Worm (Caenorhabditis elegans) whole organism, late embryonic: ENCODE data around the gene C08E8.3.
A peak's percentile ranks its signal among the peaks of the same experiment; 100 is the strongest.

Experiments
- C38D4.7 ChIP-seq: fragments of 200-800 bp; sonication (Bioruptor generic); optimal IDR thresholded peaks from 2 replicates; lab custom pipeline; 2018; ENCODE audit warnings: mild to moderate bottlenecking, missing genetic modification characterization, moderate library complexity, missing compliant biosample characterization
- F13H6.1 ChIP-seq: sonication (generic microtip); optimal IDR thresholded peaks from 2 replicates; lab custom pipeline; 2016; ENCODE audit warnings: missing genetic modification characterization, missing compliant biosample characterization
- Y22D7AL.16 ChIP-seq: sonication (generic microtip); optimal IDR thresholded peaks from 2 replicates; lab custom pipeline; 2016; ENCODE audit warnings: missing genetic modification characterization, missing compliant biosample characterization
- ahr-1 ChIP-seq: sonication (generic microtip); optimal IDR thresholded peaks from 2 replicates; lab custom pipeline; 2016; ENCODE audit warnings: missing genetic modification characterization, missing compliant biosample characterization
- ama-1 ChIP-seq: fragments of 150-350 bp; optimal IDR thresholded peaks from 2 replicates; lab custom pipeline; 2014
- ceh-18 ChIP-seq: sonication (generic microtip); optimal IDR thresholded peaks from 2 replicates; lab custom pipeline; 2016; ENCODE audit warnings: missing genetic modification characterization, missing compliant biosample characterization
- ceh-19 ChIP-seq: fragments of 200-800 bp; sonication (Bioruptor generic); optimal IDR thresholded peaks from 2 replicates; lab custom pipeline; 2018; ENCODE audit warnings: mild to moderate bottlenecking, missing genetic modification characterization, missing compliant biosample characterization
- ceh-2 ChIP-seq: sonication (generic microtip); optimal IDR thresholded peaks from 2 replicates; lab custom pipeline; 2016; ENCODE audit warnings: missing genotype, missing genetic modification characterization, missing compliant biosample characterization
- ceh-22 ChIP-seq: sonication (generic microtip); optimal IDR thresholded peaks from 2 replicates; lab custom pipeline; 2017; ENCODE audit warnings: missing biosample characterization, missing genetic modification characterization
- ceh-24 ChIP-seq: sonication (generic microtip); optimal IDR thresholded peaks from 2 replicates; lab custom pipeline; 2016; ENCODE audit warnings: mild to moderate bottlenecking, missing genetic modification characterization, missing compliant biosample characterization
- ceh-30 ChIP-seq: fragments of 150-350 bp; optimal IDR thresholded peaks from 2 replicates; lab custom pipeline; 2014; ENCODE audit warnings: missing biosample characterization, missing genetic modification characterization
- ceh-48 ChIP-seq: sonication (generic microtip); optimal IDR thresholded peaks from 2 replicates; lab custom pipeline; 2016; ENCODE audit warnings: missing genetic modification characterization, inconsistent platforms, missing compliant biosample characterization
- ceh-9 ChIP-seq: sonication (generic microtip); optimal IDR thresholded peaks from 2 replicates; lab custom pipeline; 2016; ENCODE audit warnings: mild to moderate bottlenecking, missing genetic modification characterization, inconsistent platforms, missing compliant biosample characterization
- che-1 ChIP-seq: sonication (generic microtip); optimal IDR thresholded peaks from 2 replicates; lab custom pipeline; 2016; ENCODE audit warnings: mild to moderate bottlenecking, missing genetic modification characterization, missing compliant biosample characterization
- elt-2 ChIP-seq: sonication (generic microtip); optimal IDR thresholded peaks from 2 replicates; lab custom pipeline; 2016; ENCODE audit warnings: missing genetic modification reagents, missing genetic modification characterization, missing compliant biosample characterization
- elt-4 ChIP-seq: sonication (generic microtip); optimal IDR thresholded peaks from 2 replicates; lab custom pipeline; 2016; ENCODE audit warnings: missing genetic modification characterization, missing compliant biosample characterization
- fax-1 ChIP-seq: sonication (generic microtip); optimal IDR thresholded peaks from 2 replicates; lab custom pipeline; 2016; ENCODE audit warnings: missing genotype, missing genetic modification characterization, missing compliant biosample characterization
- fkh-10 ChIP-seq: fragments of 150-350 bp; optimal IDR thresholded peaks from 2 replicates; lab custom pipeline; 2014; ENCODE audit warnings: missing biosample characterization, missing genetic modification reagents, missing genetic modification characterization
- gmeb-2 ChIP-seq: sonication (generic microtip); optimal IDR thresholded peaks from 2 replicates; lab custom pipeline; 2016; ENCODE audit warnings: missing genetic modification characterization, inconsistent platforms, missing compliant biosample characterization
- hlh-13 ChIP-seq: fragments of 200-800 bp; sonication (Bioruptor generic); optimal IDR thresholded peaks from 2 replicates; lab custom pipeline; 2018; ENCODE audit warnings: mild to moderate bottlenecking, missing genetic modification characterization, missing compliant biosample characterization
- hlh-15 ChIP-seq: sonication (generic microtip); optimal IDR thresholded peaks from 2 replicates; lab custom pipeline; 2016; ENCODE audit warnings: missing genetic modification characterization, missing compliant biosample characterization
- hlh-30 ChIP-seq: sonication (generic microtip); optimal IDR thresholded peaks from 2 replicates; lab custom pipeline; 2017; ENCODE audit warnings: antibody characterized with exemption, missing genetic modification characterization, missing compliant biosample characterization; ENCODE audit not compliant: insufficient read depth
- hlh-6 ChIP-seq: sonication (generic microtip); optimal IDR thresholded peaks from 2 replicates; lab custom pipeline; 2016; ENCODE audit warnings: missing genotype, missing genetic modification characterization, missing compliant biosample characterization
- hlh-8 ChIP-seq: sonication (generic microtip); optimal IDR thresholded peaks from 2 replicates; lab custom pipeline; 2016; ENCODE audit warnings: missing genotype, missing genetic modification characterization, missing compliant biosample characterization
- lim-6 ChIP-seq: sonication (generic microtip); optimal IDR thresholded peaks from 2 replicates; lab custom pipeline; 2016; ENCODE audit warnings: missing genetic modification characterization, missing compliant biosample characterization
- madf-2 ChIP-seq: sonication (generic microtip); optimal IDR thresholded peaks from 2 replicates; lab custom pipeline; 2017; ENCODE audit warnings: missing genetic modification characterization, missing compliant biosample characterization
- mec-3 ChIP-seq: sonication (generic microtip); optimal IDR thresholded peaks from 2 replicates; lab custom pipeline; 2016; ENCODE audit warnings: borderline replicate concordance, missing genetic modification characterization, missing compliant biosample characterization
- nfya-1 ChIP-seq: sonication (generic microtip); optimal IDR thresholded peaks from 2 replicates; lab custom pipeline; 2017; ENCODE audit warnings: missing genetic modification characterization, mild to moderate bottlenecking, missing compliant biosample characterization, antibody characterized with exemption, moderate library complexity
- nhr-232 ChIP-seq: sonication (generic microtip); optimal IDR thresholded peaks from 2 replicates; lab custom pipeline; 2016; ENCODE audit warnings: missing genetic modification characterization, missing compliant biosample characterization
- npax-4 ChIP-seq: sonication (generic microtip); optimal IDR thresholded peaks from 2 replicates; lab custom pipeline; 2016; ENCODE audit warnings: missing genetic modification characterization, missing compliant biosample characterization
- pag-3 ChIP-seq: sonication (generic microtip); optimal IDR thresholded peaks from 2 replicates; lab custom pipeline; 2016; ENCODE audit warnings: missing compliant biosample characterization, missing genetic modification characterization, borderline replicate concordance
- pat-9 ChIP-seq: fragments of 200-800 bp; sonication (Bioruptor generic); optimal IDR thresholded peaks from 2 replicates; lab custom pipeline; 2018; ENCODE audit warnings: mild to moderate bottlenecking, missing genetic modification characterization, moderate library complexity, missing compliant biosample characterization
- pax-1 ChIP-seq: fragments of 150-350 bp; optimal IDR thresholded peaks from 2 replicates; lab custom pipeline; 2014; ENCODE audit warnings: missing biosample characterization, missing genetic modification characterization
- pha-2 ChIP-seq: sonication (generic microtip); optimal IDR thresholded peaks from 2 replicates; lab custom pipeline; 2017; ENCODE audit warnings: mild to moderate bottlenecking, missing genetic modification characterization, missing compliant biosample characterization
- pqm-1 ChIP-seq: sonication (generic microtip); optimal IDR thresholded peaks from 2 replicates; lab custom pipeline; 2016; ENCODE audit warnings: missing genetic modification characterization, missing compliant biosample characterization
- pros-1 ChIP-seq: fragments of 150-350 bp; optimal IDR thresholded peaks from 2 replicates; lab custom pipeline; 2014; ENCODE audit warnings: missing biosample characterization, missing genetic modification reagents, missing genetic modification characterization
- ref-2 ChIP-seq: sonication (generic microtip); optimal IDR thresholded peaks from 2 replicates; lab custom pipeline; 2016; ENCODE audit warnings: missing genetic modification characterization, missing compliant biosample characterization
- sox-4 ChIP-seq: sonication (generic microtip); optimal IDR thresholded peaks from 2 replicates; lab custom pipeline; 2017; ENCODE audit warnings: mild to moderate bottlenecking, missing genetic modification characterization, inconsistent platforms, missing compliant biosample characterization
- syd-9 ChIP-seq: sonication (generic microtip); optimal IDR thresholded peaks from 2 replicates; lab custom pipeline; 2016; ENCODE audit warnings: mild to moderate bottlenecking, missing genetic modification characterization, moderate library complexity, missing compliant biosample characterization
- tbx-7 ChIP-seq: sonication (generic microtip); optimal IDR thresholded peaks from 2 replicates; lab custom pipeline; 2016; ENCODE audit warnings: missing genotype, missing genetic modification characterization, missing compliant biosample characterization
- ttx-3 ChIP-seq: sonication (generic microtip); optimal IDR thresholded peaks from 2 replicates; lab custom pipeline; 2016; ENCODE audit warnings: missing genetic modification reagents, missing genetic modification characterization, missing compliant biosample characterization
- unc-3 ChIP-seq, 2 experiments: fragments of 200-800 bp in 1 of 2; sonication (Bioruptor generic) in 1 of 2; sonication (generic microtip) in 1 of 2; conservative IDR thresholded peaks in 1 of 2; optimal IDR thresholded peaks in 1 of 2; 2 replicates each; pipeline versions ENCODE4 v1.3.6 to Lab custom; 2016 to 2022; ENCODE audit warnings: missing compliant biosample characterization in 2 of 2, missing genetic modification characterization in 2 of 2, missing genetic modification reagents in 1 of 2
- unc-42 ChIP-seq: sonication (generic microtip); optimal IDR thresholded peaks from 2 replicates; lab custom pipeline; 2016; ENCODE audit warnings: missing genotype, missing genetic modification characterization, missing compliant biosample characterization
- ztf-16 ChIP-seq: sonication (generic microtip); optimal IDR thresholded peaks from 2 replicates; lab custom pipeline; 2017; ENCODE audit warnings: missing genetic modification characterization, missing compliant biosample characterization

C08E8.3 gene

DNA sequence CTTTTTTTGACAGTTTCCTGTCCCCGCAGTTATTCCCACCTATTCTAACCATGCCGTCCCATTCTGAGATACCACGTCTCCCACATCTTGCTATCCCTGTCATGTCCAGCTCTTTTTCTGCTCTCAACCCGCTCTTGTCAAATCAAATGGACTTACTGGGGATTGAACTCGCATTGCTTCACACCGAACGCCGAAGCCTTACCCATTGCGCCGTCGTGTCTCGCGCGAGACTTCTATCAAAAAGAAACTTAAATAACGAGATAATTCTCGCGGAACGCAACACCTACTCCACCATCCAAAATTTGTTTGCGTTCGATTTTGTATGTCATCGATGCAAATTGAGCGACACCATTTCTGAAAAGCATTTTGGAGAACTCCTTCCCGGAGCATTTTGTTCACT, 5.7 kb upstream of the C08E8.3 start:
- TF ChIP-seq ttx-3 (no peak), ref-2 (tag; lab: Kevin White, UChicago) (no peak), pqm-1 (tag; lab: Kevin White, UChicago) (no peak), gmeb-2 (no peak), che-1 (tag; lab: Kevin White, UChicago) (no peak), npax-4 (tag; lab: Kevin White, UChicago) (no peak), hlh-6 (tag; lab: Kevin White, UChicago) (no peak), nfya-1 (no peak), elt-4 (tag; lab: Kevin White, UChicago) (no peak), pag-3 (tag; lab: Kevin White, UChicago) (no peak), F13H6.1 (tag; lab: Kevin White, UChicago) (no peak), lim-6 (no peak), ahr-1 (tag; lab: Kevin White, UChicago) (no peak), pros-1 (no peak), ceh-48 (tag; lab: Kevin White, UChicago) (no peak), unc-3 (GFP tag; conservative IDR thresholded peaks at IDR 0.05; lab: Robert Waterston, UW) (no peak), unc-3 (tag; optimal IDR thresholded peaks at IDR 0.05; lab: Kevin White, UChicago) (no peak), ceh-24 (tag; lab: Kevin White, UChicago) (no peak), ama-1 (no peak), madf-2 (tag; lab: Kevin White, UChicago) (no peak), syd-9 (tag; lab: Kevin White, UChicago) (no peak)

DNA sequence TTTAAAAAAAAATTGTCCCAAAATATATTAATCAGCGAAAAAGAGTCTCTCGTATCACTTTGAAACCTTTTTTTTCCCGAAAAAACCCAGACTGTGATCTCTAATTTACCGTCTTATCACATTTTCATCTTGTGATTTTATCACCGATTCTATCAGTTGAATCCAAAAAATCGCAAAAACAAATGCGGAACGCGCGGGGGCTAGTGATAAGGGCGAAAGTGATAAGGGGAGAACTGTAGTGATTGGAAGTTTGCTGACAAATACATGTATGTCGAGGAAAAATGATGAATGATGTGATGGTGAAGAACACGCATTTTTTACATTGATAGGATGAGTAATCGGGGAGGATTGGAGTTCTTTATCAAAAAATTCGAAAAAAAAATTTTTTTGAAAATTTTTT, 3.8 kb upstream of the C08E8.3 start:
- TF ChIP-seq hlh-15 (no peak), Y22D7AL.16 (tag; lab: Kevin White, UChicago) (no peak), hlh-13 (GFP tag; lab: Kevin White, UChicago) (no peak), C38D4.7 (GFP tag; lab: Kevin White, UChicago) (no peak), mec-3 (tag; lab: Kevin White, UChicago) (no peak), elt-2 (peak; percentile 99)

DNA sequence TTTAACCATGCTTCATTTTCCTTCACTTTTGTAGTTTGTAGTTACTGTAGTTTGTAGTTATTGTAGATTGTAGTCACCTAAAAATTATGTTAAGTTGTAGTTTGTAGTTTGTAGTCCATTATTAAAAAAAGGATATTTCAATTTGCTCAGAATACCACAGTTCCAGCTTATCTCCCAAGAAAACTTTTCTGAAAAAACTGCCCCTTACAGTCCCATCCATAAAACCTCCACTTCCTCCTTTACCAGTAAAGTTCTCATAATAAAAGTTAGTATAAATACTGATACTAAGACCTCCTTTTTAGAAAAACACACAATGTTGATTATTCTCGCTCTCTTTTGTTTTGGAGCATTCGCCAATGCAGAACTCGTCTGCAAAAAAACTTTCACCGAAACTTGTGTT, 792 bp downstream of the C08E8.3 start, which contains the start of gene C08E8.11:
Gene C08E8.11 (plus strand): TSS at position 301 of the 400 bp plus-strand sequence.
- no peak for TF ChIP-seq ceh-30 (tag; lab: Kevin White, UChicago)
- no peak for TF ChIP-seq ceh-18 (tag; lab: Kevin White, UChicago)
- TF ChIP-seq unc-42 (tag; lab: Kevin White, UChicago), result no peak

DNA sequence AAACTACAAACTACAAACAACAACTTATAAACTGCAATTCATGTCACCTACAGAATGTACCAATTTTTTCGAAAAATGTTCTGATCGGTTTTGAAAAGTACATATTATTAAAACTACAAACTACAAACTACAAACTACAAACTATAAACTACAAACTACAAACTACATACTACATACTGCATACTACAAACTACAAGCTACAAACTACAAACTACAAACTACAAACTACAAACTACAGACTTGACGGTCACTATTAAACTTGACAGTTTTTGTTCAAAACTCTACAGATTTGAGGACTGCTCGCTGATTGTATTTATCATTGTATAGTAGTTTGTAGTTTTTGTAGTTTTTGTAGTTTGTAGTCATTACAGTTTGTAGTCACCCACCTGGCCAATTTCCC, 4.4 kb downstream of the C08E8.3 start:
- TF ChIP-seq hlh-13 (GFP tag; lab: Kevin White, UChicago) (no peak), C38D4.7 (GFP tag; lab: Kevin White, UChicago) (no peak), nhr-232 (tag; lab: Kevin White, UChicago) (no peak), hlh-8 (tag; lab: Kevin White, UChicago) (no peak), ceh-30 (tag; lab: Kevin White, UChicago) (peak; percentile 28), pha-2 (tag; lab: Kevin White, UChicago) (no peak), fkh-10 (GFP tag; lab: Kevin White, UChicago) (no peak)

DNA sequence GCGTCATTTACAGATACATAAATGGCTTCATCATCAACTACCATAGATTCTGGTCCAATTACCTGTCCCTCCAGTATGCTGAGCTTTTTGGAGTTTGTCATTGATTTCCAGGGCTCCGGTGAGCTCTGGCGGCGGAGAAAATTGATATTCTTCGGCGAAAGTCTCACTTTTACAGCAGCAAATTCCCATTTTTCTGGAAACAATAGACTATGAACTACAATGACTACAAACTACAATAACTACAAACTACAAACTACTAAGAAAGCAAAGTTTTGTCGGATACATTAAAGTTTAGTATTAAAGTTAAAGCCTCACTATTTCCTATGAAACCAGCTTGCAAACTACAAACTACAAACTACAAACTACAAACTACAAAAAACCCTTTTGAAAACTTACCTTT, 5.8 kb downstream of the C08E8.3 start, which contains the start of gene C08E8.2:
Gene C08E8.2 (minus strand): TSS at position 101 of the 400 bp plus-strand sequence.
- no peak for TF ChIP-seq ceh-2 (tag; lab: Kevin White, UChicago)
- TF ChIP-seq ahr-1 (tag; lab: Kevin White, UChicago), result no peak
- TF ChIP-seq C38D4.7 (GFP tag; lab: Kevin White, UChicago), result no peak
- TF ChIP-seq hlh-30 (tag; lab: Kevin White, UChicago), result no peak
- TF ChIP-seq ceh-22 (tag; lab: Kevin White, UChicago), result no peak
- no peak for TF ChIP-seq ceh-18 (tag; lab: Kevin White, UChicago)
- no peak for TF ChIP-seq pat-9
- TF ChIP-seq fkh-10 (GFP tag; lab: Kevin White, UChicago), result no peak
- no peak for TF ChIP-seq sox-4 (tag; lab: Kevin White, UChicago)
- no peak for TF ChIP-seq ceh-9 (tag; lab: Kevin White, UChicago)
- TF ChIP-seq tbx-7 (tag; lab: Kevin White, UChicago), result no peak
- no peak for TF ChIP-seq unc-3 (GFP tag; conservative IDR thresholded peaks at IDR 0.05; lab: Robert Waterston, UW)
- no peak for TF ChIP-seq unc-3 (tag; optimal IDR thresholded peaks at IDR 0.05; lab: Kevin White, UChicago)
- no peak for TF ChIP-seq che-1 (tag; lab: Kevin White, UChicago)
- TF ChIP-seq ceh-30 (tag; lab: Kevin White, UChicago), result no peak
- TF ChIP-seq ztf-16 (tag; lab: Kevin White, UChicago), result no peak
- no peak for TF ChIP-seq ceh-19
- no peak for TF ChIP-seq nhr-232 (tag; lab: Kevin White, UChicago)
- TF ChIP-seq fax-1 (tag; lab: Kevin White, UChicago), result no peak
- TF ChIP-seq pax-1 (tag; lab: Kevin White, UChicago), result no peak
- TF ChIP-seq hlh-15, result no peak
